Fruit fly (Drosophila melanogaster): Measurements from ENCODE around the gene CG14406.

DNA sequence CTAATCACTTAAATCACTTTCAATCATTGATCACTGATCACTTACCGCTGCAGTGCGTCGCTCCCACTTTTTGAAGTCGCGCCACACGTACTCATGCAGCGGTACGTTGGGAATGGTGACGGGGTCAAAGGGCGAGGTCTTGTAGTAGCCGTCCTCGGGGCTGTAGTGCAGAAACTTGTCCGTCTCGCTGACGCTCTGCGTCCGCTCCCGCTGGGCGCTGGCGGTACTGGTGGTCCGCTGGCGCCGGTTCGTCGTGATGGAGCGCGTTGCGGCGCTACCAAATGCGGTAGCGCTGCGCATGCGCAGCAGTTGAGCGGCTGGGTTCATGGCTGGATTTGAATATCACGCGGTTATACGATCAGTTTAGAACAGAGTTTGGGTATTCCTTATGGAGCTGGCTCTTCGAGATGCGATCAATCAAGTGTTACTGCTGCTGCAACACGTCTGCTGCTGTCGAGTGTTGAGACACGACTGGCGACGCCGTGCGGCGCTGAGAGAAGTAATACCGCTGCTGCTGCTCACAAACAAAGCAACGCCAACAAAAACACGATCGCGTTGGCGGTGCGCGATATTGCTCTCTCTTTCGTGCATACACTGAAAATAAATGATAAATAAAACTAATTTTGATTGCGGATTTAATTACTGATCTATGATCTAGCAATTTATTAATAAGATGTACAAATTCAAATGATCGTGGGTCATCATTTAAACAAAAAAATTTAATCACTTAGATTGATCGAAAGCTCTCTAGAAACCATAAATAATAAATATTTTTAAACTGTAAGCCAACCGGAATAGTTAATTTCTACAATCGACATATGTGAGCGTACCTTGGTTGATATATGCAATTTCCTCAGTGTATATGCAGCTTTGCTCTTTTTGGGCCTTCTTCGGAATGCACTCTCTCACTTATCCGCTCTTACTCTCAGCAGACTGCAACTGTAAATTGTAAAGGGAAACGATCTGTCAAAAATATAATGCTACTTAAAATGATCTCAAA is 39.9 kb upstream of the CG14406 start:
- TF ChIP-seq rgr (GFP tag; optimal IDR thresholded peaks at IDR 0.05): peak; percentile 98
- TF ChIP-seq Hr78 (GFP tag; optimal IDR thresholded peaks at IDR 0.05): no peak
- no peak for TF ChIP-seq pan (optimal IDR thresholded peaks at IDR 0.05)
- peak; percentile 94 for TF ChIP-seq Dfd (GFP tag; optimal IDR thresholded peaks at IDR 0.05)
- TF ChIP-seq foxo (GFP tag; optimal IDR thresholded peaks at IDR 0.05): peak; percentile 52 to 98
- TF ChIP-seq OdsH (GFP tag; optimal IDR thresholded peaks at IDR 0.05): peak; percentile 97

Data from whole organism, wandering third instar larva.